Worm (Caenorhabditis elegans): ENCODE results near the gene flp-16.

The flp-16 gene

DNA sequence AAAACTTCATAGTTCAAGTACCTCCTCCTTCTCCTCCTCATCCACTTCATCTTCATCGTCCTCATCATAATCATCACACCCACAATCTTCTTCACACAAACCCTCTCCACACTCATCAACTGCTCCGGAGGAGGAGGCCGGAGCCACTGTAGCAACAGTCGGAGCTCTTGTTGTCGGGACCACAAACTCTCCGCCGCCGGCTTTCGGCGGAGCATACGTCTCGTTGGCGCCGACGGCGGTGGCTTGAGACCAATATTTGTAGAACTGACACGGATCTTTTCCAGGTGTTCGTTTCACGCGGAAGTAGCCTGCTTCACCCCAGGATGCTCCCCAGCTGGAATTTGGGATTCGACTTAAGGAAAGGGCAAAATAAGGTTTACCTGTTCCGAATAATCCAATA lies 4.5 kb downstream of the flp-16 start:
- no peak for TF ChIP-seq unc-62 (GFP tag; optimal IDR thresholded peaks at IDR 0.05)

DNA sequence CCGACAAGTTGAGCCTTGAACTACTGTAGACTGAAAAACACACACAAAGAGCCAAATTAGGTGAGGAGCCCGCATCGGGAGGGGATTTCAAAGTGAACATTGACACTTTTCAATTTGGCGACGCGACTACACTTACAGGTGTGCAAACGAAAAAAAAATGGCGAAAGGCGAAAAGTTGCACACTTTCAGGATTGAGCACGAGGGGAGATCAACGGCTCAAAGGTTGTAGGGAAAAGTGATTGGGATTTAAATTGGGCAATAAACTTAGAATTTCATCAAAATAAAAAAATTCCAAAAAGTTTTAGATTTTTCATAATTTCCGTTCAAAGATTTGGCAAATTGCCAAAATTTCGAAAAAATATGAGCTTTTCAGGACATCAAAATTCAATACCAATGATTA lies 7.9 kb downstream of the flp-16 start, which contains the start of gene F15D4.4:
Gene F15D4.4, minus strand, starts transcription at position 101 of the 400 bp plus-strand sequence.
- TF ChIP-seq unc-62 (GFP tag; optimal IDR thresholded peaks at IDR 0.05) = no peak

DNA sequence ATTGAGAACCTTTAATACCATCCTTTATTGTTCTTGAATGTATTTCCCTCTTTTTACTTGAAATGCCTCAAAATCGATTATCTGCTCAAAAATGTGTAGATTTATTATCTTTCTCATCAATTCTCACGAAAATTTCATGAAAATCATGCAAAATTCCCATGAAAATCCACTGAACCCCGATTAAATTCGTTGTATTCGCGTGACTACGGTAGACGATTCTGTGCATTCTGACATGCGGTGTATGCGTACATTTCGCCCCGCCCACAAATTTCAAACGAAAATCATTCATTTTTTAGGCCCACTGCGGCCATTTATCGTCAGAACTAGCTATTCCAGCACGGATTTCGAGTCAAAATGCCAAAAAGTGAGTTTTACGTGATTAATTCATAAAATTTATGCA lies 10.0 kb downstream of the flp-16 start, which contains the start of gene F15D4.5:
Gene F15D4.5, plus strand, starts transcription at position 301 of the 400 bp plus-strand sequence.
- TF ChIP-seq unc-62 (GFP tag; optimal IDR thresholded peaks at IDR 0.05) = no peak

DNA sequence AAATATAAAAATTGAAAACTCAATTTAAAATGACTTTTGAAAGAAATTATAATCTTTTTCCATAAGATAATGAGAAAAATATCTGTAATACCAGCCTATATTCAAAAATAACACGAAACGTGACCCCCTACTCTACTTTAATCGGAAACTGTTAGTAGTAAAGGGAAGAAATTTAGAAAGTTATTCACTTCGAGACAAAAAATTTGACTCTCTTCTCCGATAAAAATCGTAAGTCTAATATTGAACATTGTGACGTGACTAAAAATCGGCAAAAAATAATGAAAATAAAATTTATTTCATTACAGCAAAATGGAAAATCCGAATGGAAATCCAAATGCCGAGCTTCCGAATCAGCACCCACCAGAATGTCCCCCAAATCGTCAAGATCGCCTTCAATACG lies 13.8 kb downstream of the flp-16 start, which contains the start of gene F15D4.6:
Gene F15D4.6, plus strand, starts transcription at position 301 of the 400 bp plus-strand sequence.
- TF ChIP-seq unc-62 (GFP tag; optimal IDR thresholded peaks at IDR 0.05) = no peak

DNA sequence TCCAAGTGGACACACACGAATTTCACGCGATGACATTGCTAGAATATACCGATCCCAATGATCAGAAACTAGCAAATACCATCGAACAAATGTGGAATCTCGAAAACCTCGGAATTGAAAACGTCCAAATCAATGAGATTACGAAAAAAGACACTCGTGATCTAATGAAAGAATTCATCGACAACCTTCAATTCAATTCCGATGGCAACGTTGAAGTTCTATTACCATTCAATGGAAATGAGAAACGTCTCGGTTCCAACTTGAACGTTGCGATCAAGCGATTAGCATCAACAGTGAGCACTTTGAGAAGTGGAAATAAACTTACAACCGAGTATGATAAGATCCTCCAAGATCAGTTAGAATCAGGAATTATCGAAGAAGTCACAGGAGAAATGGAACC lies 20.2 kb downstream of the flp-16 start:
- no peak for TF ChIP-seq unc-62 (GFP tag; optimal IDR thresholded peaks at IDR 0.05)

DNA sequence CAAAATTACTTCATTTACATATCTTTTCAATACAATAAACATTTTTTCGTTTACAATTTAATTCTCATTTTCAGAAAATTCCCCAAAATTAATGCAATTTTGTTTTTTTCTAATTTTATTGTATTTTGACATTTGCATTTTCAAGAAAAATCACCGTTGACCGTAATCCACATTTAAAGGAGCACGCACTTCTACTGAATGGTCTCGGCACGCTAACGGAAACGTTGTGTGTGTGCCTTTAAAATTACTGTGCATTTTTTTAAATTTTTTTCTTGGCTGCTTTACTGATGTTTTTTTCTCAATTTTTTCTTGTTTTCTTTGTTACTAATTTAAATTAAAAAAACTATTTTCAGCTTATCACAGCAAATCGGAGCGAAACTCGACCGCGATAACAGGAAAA lies 25.4 kb downstream of the flp-16 start:
- TF ChIP-seq unc-62 (GFP tag; optimal IDR thresholded peaks at IDR 0.05) = no peak

DNA sequence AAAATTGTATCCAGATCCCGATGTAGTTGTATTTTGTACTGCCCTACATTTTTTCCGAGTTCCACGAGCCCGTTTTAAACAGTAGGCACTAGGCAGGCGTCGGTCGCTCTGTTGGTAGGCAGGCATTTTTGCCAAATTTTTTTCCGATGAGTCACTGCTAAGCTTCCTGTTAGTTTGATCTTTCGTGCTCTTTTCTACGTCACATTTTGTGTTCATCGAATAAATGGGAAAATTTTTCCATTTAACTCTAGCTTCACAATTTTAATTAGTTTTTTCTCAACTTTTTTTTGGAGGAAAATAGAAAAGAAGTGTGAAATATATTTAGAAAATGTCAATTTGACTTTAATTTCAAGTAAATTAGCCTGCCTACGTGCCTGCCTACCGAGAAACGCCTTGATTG lies 32.2 kb downstream of the flp-16 start:
- no peak for TF ChIP-seq unc-62 (GFP tag; optimal IDR thresholded peaks at IDR 0.05)

DNA sequence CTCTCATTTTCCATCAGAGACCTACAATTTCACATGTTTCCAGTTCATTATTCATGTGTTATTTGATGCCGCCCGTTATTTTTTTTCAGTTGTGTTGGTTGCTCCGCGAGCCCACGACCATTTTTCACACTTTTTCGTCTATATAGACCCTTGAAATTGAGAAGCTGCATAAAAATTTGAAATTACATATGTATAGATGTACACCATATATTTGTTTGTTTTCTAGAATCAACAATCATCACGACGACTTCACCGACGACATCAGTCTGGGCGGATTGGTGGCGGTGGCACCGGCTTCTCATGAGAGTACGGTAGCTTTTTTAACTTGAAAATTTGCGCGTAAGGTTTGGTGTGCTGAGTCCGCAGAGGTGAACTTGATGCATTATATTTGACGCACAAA lies 35.7 kb downstream of the flp-16 start, which contains the start of gene Y48C3A.5:
Gene Y48C3A.5, plus strand, starts transcription at position 301 of the 400 bp plus-strand sequence.
- TF ChIP-seq unc-62 (GFP tag; optimal IDR thresholded peaks at IDR 0.05) = no peak

DNA sequence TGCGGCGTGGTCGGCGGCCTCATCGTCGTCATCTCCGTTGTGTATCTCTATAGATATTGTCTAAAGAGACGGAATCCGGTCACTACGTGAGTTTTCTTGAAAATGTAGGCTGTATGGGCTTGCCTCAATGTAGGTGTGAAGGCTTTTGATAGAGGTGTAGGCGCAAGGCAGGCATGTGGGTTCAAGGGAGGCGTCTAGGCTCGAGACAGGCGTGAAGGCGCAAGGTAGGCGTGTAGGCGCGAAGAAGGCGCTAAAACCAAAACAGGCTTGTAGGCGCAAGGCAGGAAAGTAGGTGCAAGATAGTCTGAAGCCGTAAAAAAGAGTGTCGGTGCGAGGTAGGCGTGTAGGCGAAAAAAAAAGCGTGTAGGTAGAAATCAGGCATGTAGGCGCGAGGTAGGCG lies 43.1 kb downstream of the flp-16 start:
- TF ChIP-seq unc-62 (GFP tag; optimal IDR thresholded peaks at IDR 0.05) = no peak

DNA sequence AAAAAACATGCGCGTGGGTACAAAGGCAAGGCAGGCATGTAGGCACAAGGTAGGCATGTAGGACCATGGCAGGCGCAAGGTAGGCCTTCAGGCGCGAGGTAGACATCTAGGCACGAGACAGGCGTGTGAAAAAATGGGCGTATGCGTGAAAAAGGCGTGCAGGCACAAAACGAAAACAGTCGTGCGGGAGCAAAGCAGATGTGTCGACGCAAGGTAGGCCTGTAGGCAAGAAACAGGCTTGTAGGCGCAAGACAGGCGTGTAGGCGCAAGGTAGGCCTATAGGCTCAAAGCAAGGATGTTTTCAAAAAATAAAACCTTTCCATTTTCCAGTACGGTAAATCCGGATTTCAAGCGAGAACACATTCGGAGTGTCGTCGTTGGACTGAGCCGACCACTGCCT lies 43.6 kb downstream of the flp-16 start:
- no peak for TF ChIP-seq unc-62 (GFP tag; optimal IDR thresholded peaks at IDR 0.05)

DNA sequence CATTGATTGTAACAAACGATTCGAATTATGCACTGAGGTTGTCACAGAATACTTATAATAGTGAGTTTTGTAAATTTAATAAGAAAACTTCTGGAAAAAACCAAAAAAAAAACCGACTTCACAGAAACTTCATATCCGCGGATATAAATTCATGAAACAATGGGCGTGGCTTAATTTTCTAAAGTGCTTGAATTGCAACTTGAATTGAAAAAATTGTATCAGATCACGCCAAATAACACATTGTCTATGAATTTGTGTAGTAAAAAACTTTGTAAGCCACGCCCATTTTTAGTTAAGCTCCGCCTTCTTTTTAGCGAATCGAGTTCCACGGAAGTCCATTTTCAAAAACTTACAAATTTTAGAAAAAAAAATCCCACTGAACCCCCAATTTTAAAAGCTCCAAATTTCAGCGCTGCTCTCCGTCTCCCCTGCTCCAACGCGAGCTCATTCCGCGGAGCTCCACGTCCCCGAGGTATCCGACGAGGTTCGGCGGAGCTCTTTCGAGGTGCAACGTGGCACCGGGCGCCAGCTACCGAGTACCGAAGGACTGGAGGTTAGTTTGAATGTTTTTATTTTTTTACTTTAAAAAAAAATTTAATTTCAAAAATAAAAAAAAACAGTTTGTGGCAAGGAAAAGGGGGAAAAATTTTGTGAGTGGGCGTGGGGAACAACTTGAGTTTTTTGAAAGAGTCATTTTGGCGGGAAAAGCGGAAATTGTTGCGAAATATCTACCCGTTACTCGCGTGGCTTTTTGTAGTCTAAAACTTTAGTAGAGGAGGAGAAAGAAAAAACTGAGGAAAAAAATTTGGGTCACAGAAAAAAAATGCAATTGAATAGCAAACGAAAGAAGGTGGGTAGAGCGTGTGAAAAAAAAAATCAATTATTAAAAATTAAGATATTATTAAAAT lies 44.4 kb downstream of the flp-16 start:
- no peak for TF ChIP-seq unc-62 (GFP tag; optimal IDR thresholded peaks at IDR 0.05)

DNA sequence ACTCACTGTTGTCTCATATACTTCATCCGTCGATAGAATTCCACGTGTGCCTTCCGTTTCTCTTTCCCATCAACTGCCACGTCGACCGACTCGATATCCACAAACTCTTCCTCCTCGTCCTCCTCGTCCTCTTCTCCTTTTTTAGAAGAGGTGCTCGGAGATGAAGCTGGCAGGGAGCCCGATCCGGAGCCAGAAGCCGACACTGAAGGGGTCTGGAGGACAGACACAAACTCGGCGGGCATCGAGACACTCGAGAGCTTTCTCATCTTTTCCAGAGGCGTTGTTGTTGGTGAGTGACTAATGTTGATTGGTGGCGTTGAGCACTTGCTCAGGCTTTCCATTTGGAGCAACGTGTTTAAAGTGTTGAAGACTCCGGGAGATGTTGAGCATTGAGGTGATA lies 47.5 kb downstream of the flp-16 start:
- no peak for TF ChIP-seq unc-62 (GFP tag; optimal IDR thresholded peaks at IDR 0.05)

DNA sequence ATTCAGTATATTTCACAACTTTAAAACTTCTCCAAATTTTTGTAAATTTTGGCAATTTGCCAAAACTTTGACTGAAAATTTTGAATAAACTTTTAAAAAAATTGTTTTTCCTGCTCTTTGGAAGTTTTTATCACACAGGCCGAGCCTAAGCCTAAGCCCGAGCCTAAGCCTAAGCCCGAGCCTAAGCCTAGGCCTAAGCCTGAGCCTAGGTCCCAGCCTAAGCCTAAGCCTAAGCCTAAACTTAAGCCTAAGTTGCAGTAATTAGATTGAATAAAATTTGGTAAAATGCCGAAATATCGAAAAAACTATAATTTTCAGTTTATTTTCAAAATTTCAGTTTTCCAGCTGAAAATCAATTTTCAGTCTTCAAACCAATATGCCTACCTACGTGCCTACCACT lies 48.4 kb downstream of the flp-16 start:
- TF ChIP-seq unc-62 (GFP tag; optimal IDR thresholded peaks at IDR 0.05) = no peak

DNA sequence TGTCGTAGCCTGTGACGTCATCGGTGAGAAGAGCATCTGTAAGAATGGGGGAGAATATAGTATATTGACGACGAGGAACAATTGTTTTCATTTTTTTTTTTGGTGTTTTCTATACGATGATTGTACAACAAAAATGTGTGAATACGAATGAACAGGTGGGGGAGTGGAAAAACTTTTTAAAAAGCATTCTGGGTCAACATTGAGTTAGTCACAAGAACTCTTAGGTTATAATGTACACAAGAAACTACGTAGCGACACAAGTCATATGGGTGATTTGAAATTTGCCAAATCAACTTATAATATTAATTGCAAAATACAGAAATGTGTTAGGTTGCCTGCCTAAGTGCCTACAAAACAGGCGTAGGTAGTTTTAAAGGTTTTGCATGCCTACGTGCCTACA lies 49.0 kb downstream of the flp-16 start:
- TF ChIP-seq unc-62 (GFP tag; optimal IDR thresholded peaks at IDR 0.05) = no peak

DNA sequence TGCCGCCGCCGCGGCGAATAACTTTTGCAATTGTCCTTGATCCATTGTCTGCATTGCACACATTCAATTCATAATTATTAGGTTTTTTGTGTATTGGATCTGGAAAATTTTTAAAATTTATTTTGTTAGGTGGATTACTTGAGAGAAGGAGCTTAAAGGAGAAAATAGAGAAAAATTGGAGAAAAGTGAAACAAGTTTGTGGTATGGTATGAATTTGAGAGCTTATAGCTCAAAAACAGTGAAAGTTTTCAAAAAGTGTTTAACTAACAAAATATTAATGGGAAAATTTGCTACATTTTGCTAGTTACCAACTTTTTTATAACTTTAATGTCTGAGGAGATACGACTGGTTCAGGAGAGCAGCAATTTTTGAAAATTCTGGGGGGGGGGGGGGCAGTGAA lies 50.6 kb downstream of the flp-16 start, which contains the start of gene ztf-22:
Gene ztf-22, minus strand, starts transcription at position 101 of the 400 bp plus-strand sequence.
- no peak for TF ChIP-seq unc-62 (GFP tag; optimal IDR thresholded peaks at IDR 0.05)
